Fruit fly (Drosophila melanogaster) whole organism, prepupa: ENCODE results near the gene Nse4.

ENCODE experiments used
- CG10631 ChIP-seq: fragments of 200-800 bp; sonication (Bioruptor generic); optimal IDR thresholded peaks from 2 replicates; lab custom pipeline; 2016; ENCODE audit warnings: missing biosample characterization, missing genetic modification characterization
- CG11762 ChIP-seq: fragments of 200-800 bp; sonication (Bioruptor generic); optimal IDR thresholded peaks from 3 replicates; lab custom pipeline; 2016; ENCODE audit warnings: missing biosample characterization, missing genetic modification characterization; ENCODE audit not compliant: insufficient read depth
- CG15336 ChIP-seq: fragments of 200-800 bp; sonication (Bioruptor generic); IDR thresholded peaks from 2 replicates; pipeline ENCODE4 v1.3.6; 2022; ENCODE audit warnings: missing biosample characterization, missing genetic modification characterization
- CG16779 ChIP-seq: fragments of 200-800 bp; sonication (Bioruptor generic); optimal IDR thresholded peaks from 3 replicates; lab custom pipeline; 2017; ENCODE audit warnings: missing biosample characterization, mild to moderate bottlenecking, missing genetic modification characterization
- CG3032 ChIP-seq: fragments of 200-800 bp; optimal IDR thresholded peaks from 2 replicates; lab custom pipeline; 2019; ENCODE audit warnings: missing biosample characterization, mild to moderate bottlenecking, missing genetic modification characterization, moderate library complexity
- CG32006 ChIP-seq: fragments of 200-800 bp; sonication (Bioruptor generic); optimal IDR thresholded peaks from 3 replicates; lab custom pipeline; 2017; ENCODE audit warnings: missing biosample characterization, mild to moderate bottlenecking, missing genetic modification characterization
- CG6808 ChIP-seq: fragments of 200-800 bp; sonication (Bioruptor generic); optimal IDR thresholded peaks from 3 replicates; lab custom pipeline; 2017; ENCODE audit warnings: missing biosample characterization, missing genetic modification characterization, mild to moderate bottlenecking, moderate library complexity, missing genetic modification reagents
- Hr38 ChIP-seq: sonication (Bioruptor generic); optimal IDR thresholded peaks from 2 replicates; lab custom pipeline; 2016; ENCODE audit warnings: missing biosample characterization, missing genetic modification characterization
- Hr39 ChIP-seq: fragments of 200-800 bp; sonication (Bioruptor generic); optimal IDR thresholded peaks from 2 replicates; lab custom pipeline; 2016; ENCODE audit warnings: missing biosample characterization, missing genetic modification characterization
- Met ChIP-seq: fragments of 200-800 bp; sonication (Bioruptor generic); optimal IDR thresholded peaks from 3 replicates; lab custom pipeline; 2016; ENCODE audit warnings: missing biosample characterization, missing genetic modification characterization
- Sox14 ChIP-seq: fragments of 200-800 bp; sonication (Bioruptor generic); optimal IDR thresholded peaks from 3 replicates; lab custom pipeline; 2016; ENCODE audit warnings: missing biosample characterization, missing genetic modification characterization
- dsx ChIP-seq: fragments of 200-800 bp; optimal IDR thresholded peaks from 3 replicates; lab custom pipeline; 2019; ENCODE audit warnings: missing biosample characterization, mild to moderate bottlenecking, missing genetic modification characterization, moderate library complexity; ENCODE audit not compliant: poor library complexity, severe bottlenecking
- fkh ChIP-seq: fragments of 200-800 bp; sonication (Bioruptor generic); optimal IDR thresholded peaks from 3 replicates; lab custom pipeline; 2017; ENCODE audit warnings: missing biosample characterization, mild to moderate bottlenecking, missing genetic modification characterization, moderate library complexity

dm6 chr2L:10396877-10397587, 42.2 kb upstream of the Nse4 start:
- TF ChIP-seq CG3032 (tag; lab: Kevin White, UChicago) (no peak), CG10631 (GFP tag; lab: Kevin White, UChicago) (no peak), CG16779 (tag; lab: Kevin White, UChicago) (no peak), Sox14 (GFP tag; lab: Kevin White, UChicago) (no peak), Hr38 (GFP tag; lab: Kevin White, UChicago) (no peak), dsx (GFP tag; lab: Kevin White, UChicago) (no peak), CG32006 (GFP tag; lab: Kevin White, UChicago) (no peak), fkh (peak; percentile 83), Hr39 (no peak), CG15336 (GFP tag; lab: Robert Waterston, UW) (no peak), CG6808 (no peak), CG11762 (no peak), Met (no peak)
